Worm (Caenorhabditis elegans): ENCODE measurements around the gene B0280.9.

Gene B0280.9

ce11 chrIII:7155631-7156030 lies 32.9 kb upstream of the B0280.9 start:
- TF ChIP-seq flt-1 (GFP tag; IDR thresholded peaks at IDR 0.05) (peak; percentile 73; the same call in 1 of the 2 replicates), ref-1 (GFP tag; conservative IDR thresholded peaks at IDR 0.05) (no peak), tab-1 (GFP tag; IDR thresholded peaks at IDR 0.05) (no peak), ztf-23 (GFP tag; IDR thresholded peaks at IDR 0.05) (peak; percentile 69; the same call in 1 of the 2 replicates), ztf-29 (GFP tag; IDR thresholded peaks at IDR 0.05) (no peak), klf-2 (GFP tag; conservative IDR thresholded peaks at IDR 0.05) (no peak), med-1 (GFP tag; optimal IDR thresholded peaks at IDR 0.05; ENCODE audit: insufficient read depth) (no peak), T22C8.4 (GFP tag; IDR thresholded peaks at IDR 0.05) (no peak), cog-1 (tag; optimal IDR thresholded peaks at IDR 0.05) (peak; percentile 82)

DNA sequence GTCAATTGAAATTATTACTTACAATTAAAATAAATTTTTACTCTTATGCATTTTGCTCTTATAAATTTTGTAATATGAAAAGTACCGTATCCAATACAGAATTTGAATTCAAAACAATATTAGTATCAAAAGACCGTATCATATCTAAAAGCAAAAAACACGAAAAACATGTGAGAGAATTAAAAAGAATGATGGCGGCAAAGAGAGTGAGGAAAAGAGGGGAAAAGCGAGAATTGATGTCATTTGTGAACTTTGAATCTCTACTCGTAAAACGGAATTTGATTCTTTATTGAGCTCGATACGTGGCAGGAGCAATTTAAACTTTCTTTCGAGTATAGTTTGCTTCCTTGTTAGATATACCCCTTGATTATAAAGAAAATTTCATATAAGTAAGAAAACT lies 31.8 kb upstream of the B0280.9 start:
- no peak for TF ChIP-seq flt-1 (GFP tag; IDR thresholded peaks at IDR 0.05)

DNA sequence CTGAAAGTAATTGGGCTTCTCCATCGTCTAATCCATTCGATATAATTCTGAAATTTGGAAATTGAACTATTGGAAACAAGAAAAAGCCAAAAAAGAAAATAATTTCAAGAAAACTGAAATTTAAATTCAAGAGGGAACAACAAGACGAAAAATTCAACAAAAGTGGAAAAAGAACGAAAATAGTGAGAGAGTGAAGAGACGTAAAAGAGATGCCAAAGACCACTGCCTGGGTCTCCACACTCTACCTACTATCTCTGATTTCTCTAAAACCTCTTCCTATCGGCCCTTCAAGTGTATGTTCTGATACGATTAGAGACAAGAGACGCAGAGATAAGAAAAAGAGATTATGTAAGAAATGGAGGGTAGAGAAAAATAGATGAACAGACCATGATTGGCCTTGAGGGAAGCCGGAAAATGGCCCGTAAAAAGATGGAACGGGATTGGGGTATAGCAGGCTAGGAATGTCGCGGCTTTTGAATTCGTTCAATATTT lies 31.1 kb upstream of the B0280.9 start, which contains the start of gene ogt-1:
Gene ogt-1, minus strand, starts transcription at position 51 of the 492 bp plus-strand sequence.
- peak; percentile 47 for TF ChIP-seq cog-1 (tag; optimal IDR thresholded peaks at IDR 0.05)
- TF ChIP-seq ref-1 (GFP tag; conservative IDR thresholded peaks at IDR 0.05): no peak
- TF ChIP-seq klf-2 (GFP tag; conservative IDR thresholded peaks at IDR 0.05): no peak
- TF ChIP-seq ztf-23 (GFP tag; IDR thresholded peaks at IDR 0.05): peak; percentile 57; the same call in 1 of the 2 replicates
- TF ChIP-seq ztf-29 (GFP tag; IDR thresholded peaks at IDR 0.05): peak; percentile 69; the same call in 1 of the 2 replicates
- TF ChIP-seq med-1 (GFP tag; optimal IDR thresholded peaks at IDR 0.05; ENCODE audit: insufficient read depth): no peak
- no peak for TF ChIP-seq T22C8.4 (GFP tag; IDR thresholded peaks at IDR 0.05)

ce11 chrIII:7152569-7152968 lies 29.9 kb upstream of the B0280.9 start:
- TF ChIP-seq klf-2 (GFP tag; conservative IDR thresholded peaks at IDR 0.05): no peak
- TF ChIP-seq ztf-29 (GFP tag; IDR thresholded peaks at IDR 0.05): no peak
- no peak for TF ChIP-seq ref-1 (GFP tag; conservative IDR thresholded peaks at IDR 0.05)
- TF ChIP-seq T22C8.4 (GFP tag; IDR thresholded peaks at IDR 0.05): no peak
- TF ChIP-seq flt-1 (GFP tag; IDR thresholded peaks at IDR 0.05): no peak
- TF ChIP-seq med-1 (GFP tag; optimal IDR thresholded peaks at IDR 0.05; ENCODE audit: insufficient read depth): no peak
- no peak for TF ChIP-seq ztf-23 (GFP tag; IDR thresholded peaks at IDR 0.05)
- no peak for TF ChIP-seq cog-1 (tag; optimal IDR thresholded peaks at IDR 0.05)
- TF ChIP-seq tab-1 (GFP tag; IDR thresholded peaks at IDR 0.05): no peak

DNA sequence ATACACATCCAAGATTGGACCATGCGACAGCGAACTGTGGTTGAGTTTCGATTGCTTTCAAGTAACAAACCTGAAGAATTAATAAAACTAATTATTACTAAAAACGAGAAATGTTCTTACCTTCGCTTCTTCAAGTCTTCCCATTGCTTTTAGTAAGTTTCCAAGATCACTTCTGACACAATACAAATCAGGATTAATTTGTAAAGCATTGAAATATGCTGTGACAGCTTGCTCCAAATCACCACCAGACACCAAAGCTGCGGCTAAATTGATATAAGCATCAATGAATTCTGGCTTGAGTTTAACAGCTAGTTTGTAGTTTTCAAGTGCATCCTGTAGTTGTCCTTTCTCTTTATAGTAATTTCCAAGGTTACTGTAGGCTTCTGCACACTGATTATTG lies 27.5 kb upstream of the B0280.9 start:
- TF ChIP-seq med-1 (GFP tag; optimal IDR thresholded peaks at IDR 0.05; ENCODE audit: insufficient read depth) (no peak), tab-1 (GFP tag; IDR thresholded peaks at IDR 0.05) (no peak), T22C8.4 (GFP tag; IDR thresholded peaks at IDR 0.05) (no peak), ref-1 (GFP tag; conservative IDR thresholded peaks at IDR 0.05) (no peak), flt-1 (GFP tag; IDR thresholded peaks at IDR 0.05) (no peak), ztf-23 (GFP tag; IDR thresholded peaks at IDR 0.05) (no peak), ztf-29 (GFP tag; IDR thresholded peaks at IDR 0.05) (no peak), klf-2 (GFP tag; conservative IDR thresholded peaks at IDR 0.05) (no peak), cog-1 (tag; optimal IDR thresholded peaks at IDR 0.05) (no peak)

ce11 chrIII:7148191-7148590 lies 25.5 kb upstream of the B0280.9 start:
- TF ChIP-seq T22C8.4 (GFP tag; IDR thresholded peaks at IDR 0.05) (no peak), med-1 (GFP tag; optimal IDR thresholded peaks at IDR 0.05; ENCODE audit: insufficient read depth) (no peak), ztf-29 (GFP tag; IDR thresholded peaks at IDR 0.05) (no peak), ref-1 (GFP tag; conservative IDR thresholded peaks at IDR 0.05) (no peak), cog-1 (tag; optimal IDR thresholded peaks at IDR 0.05) (no peak), ztf-23 (GFP tag; IDR thresholded peaks at IDR 0.05) (no peak), tab-1 (GFP tag; IDR thresholded peaks at IDR 0.05) (no peak), flt-1 (GFP tag; IDR thresholded peaks at IDR 0.05) (no peak), klf-2 (GFP tag; conservative IDR thresholded peaks at IDR 0.05) (no peak)

DNA sequence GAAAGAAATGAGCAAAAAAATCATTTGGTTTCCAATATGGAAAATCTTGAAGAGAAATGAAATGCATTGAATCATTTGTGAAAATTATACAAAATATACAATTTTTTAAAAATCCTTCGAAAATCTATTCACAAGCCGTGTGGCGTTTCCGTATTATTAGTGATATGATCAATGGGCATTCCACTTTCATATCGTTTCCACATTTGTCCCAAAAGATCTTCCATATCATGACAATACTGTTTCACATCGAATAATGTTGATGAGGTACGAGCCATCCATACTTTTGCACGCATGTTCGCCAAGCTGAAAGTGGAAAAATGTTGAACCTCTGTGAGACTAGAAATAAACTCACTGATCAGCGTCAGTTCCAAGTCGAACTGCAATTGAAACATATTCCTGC lies 23.6 kb upstream of the B0280.9 start:
- TF ChIP-seq med-1 (GFP tag; optimal IDR thresholded peaks at IDR 0.05; ENCODE audit: insufficient read depth) (no peak), tab-1 (GFP tag; IDR thresholded peaks at IDR 0.05) (no peak), ref-1 (GFP tag; conservative IDR thresholded peaks at IDR 0.05) (no peak)

DNA sequence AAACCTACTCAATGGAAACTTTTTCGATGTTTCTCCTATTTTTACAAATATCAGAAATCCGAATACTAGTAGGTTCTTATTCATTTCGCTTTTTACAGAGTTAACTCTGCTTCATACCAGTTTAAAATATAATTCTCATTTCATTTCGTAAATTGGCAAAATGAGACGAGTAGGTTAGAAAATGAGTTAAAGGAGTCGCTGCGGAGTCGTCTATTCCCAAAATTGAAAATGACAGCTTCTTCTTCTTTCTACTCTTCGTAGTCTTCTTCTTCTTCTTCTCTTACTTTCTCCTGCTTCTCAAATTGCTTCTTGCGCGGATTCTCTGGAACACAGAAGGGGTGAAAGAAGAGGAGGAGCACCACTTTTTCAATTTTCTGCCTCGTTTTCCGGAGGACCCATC lies 22.1 kb upstream of the B0280.9 start, which contains the start of gene glr-2:
Gene glr-2, minus strand, starts transcription at position 211 of the 400 bp plus-strand sequence.
- TF ChIP-seq T22C8.4 (GFP tag; IDR thresholded peaks at IDR 0.05): no peak
- TF ChIP-seq ztf-23 (GFP tag; IDR thresholded peaks at IDR 0.05): 0 out of 2 replicates have a peak, but pooled peaks have one; percentile 48
- no peak for TF ChIP-seq med-1 (GFP tag; optimal IDR thresholded peaks at IDR 0.05; ENCODE audit: insufficient read depth)
- no peak for TF ChIP-seq cog-1 (tag; optimal IDR thresholded peaks at IDR 0.05)
- TF ChIP-seq flt-1 (GFP tag; IDR thresholded peaks at IDR 0.05): no peak
- no peak for TF ChIP-seq ref-1 (GFP tag; conservative IDR thresholded peaks at IDR 0.05)

DNA sequence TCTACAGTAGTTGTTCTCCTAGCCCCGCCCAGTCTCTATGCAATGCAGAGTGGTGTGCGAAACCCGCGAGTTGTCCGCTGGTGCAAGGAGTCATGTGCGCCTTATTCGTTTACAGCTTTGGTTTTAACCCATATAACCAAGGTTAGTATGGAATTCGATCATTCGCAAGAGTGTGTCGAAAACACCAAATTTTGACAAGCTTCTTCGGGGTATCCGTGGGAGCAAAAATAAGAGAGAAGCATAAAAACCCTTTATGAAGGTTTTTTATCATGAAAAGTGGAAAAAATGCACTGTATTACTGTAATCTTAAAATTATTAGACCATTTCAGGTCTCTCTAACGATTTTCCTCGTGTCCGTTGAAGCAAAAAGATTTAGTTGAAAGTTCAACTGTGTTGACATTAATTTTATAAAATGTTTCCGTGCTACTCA lies 19.5 kb upstream of the B0280.9 start:
- TF ChIP-seq klf-2 (GFP tag; conservative IDR thresholded peaks at IDR 0.05) (no peak), flt-1 (GFP tag; IDR thresholded peaks at IDR 0.05) (no peak), cog-1 (tag; optimal IDR thresholded peaks at IDR 0.05) (no peak), ztf-29 (GFP tag; IDR thresholded peaks at IDR 0.05) (no peak), med-1 (GFP tag; optimal IDR thresholded peaks at IDR 0.05; ENCODE audit: insufficient read depth) (no peak), T22C8.4 (GFP tag; IDR thresholded peaks at IDR 0.05) (no peak), ref-1 (GFP tag; conservative IDR thresholded peaks at IDR 0.05) (no peak), ztf-23 (GFP tag; IDR thresholded peaks at IDR 0.05) (no peak), tab-1 (GFP tag; IDR thresholded peaks at IDR 0.05) (no peak)

DNA sequence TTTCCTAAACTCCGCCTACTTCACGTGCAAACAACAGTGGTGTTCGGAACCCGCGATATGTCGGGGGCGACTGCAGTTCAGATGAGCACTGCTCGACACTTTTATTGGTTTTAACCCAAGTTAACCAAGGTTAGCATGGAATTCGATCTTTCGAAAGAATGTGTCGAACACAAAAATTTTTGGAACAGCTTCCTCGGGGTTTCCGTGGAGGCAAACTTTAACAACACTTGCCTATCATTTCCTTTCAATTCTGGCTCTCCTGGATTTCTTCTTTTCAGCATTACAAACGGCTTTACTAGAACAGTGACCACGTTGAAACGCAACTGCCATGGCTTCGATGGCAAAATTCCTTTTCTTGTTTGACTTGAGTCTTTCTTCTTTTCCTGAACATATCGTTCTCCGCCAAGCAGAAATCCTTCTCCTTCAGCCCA lies 18.6 kb upstream of the B0280.9 start:
- TF ChIP-seq ztf-23 (GFP tag; IDR thresholded peaks at IDR 0.05) (no peak), med-1 (GFP tag; optimal IDR thresholded peaks at IDR 0.05; ENCODE audit: insufficient read depth) (no peak), tab-1 (GFP tag; IDR thresholded peaks at IDR 0.05) (no peak), ref-1 (GFP tag; conservative IDR thresholded peaks at IDR 0.05) (no peak), T22C8.4 (GFP tag; IDR thresholded peaks at IDR 0.05) (no peak), ztf-29 (GFP tag; IDR thresholded peaks at IDR 0.05) (no peak), cog-1 (tag; optimal IDR thresholded peaks at IDR 0.05) (no peak), klf-2 (GFP tag; conservative IDR thresholded peaks at IDR 0.05) (no peak), flt-1 (GFP tag; IDR thresholded peaks at IDR 0.05) (no peak)
